Worm (Caenorhabditis elegans): ENCODE results near the gene rpl-11.1.
"Not testable (repeated sequence)": the region's sequence is repeated elsewhere in the genome, so short reads cannot be mapped to it uniquely, and the experiment has no call there.

rpl-11.1 gene

ce11 chrV:3597052-3597451, 11.2 kb upstream of the rpl-11.1 start, which contains the start of gene srh-212:
srh-212 (minus strand) TSS chrV:3597152.
- not testable (repeated sequence) for TF ChIP-seq nhr-10 (tag; optimal IDR thresholded peaks at IDR 0.05); tra-1 (GFP tag; IDR thresholded peaks at IDR 0.05); dpl-1 (GFP tag; optimal IDR thresholded peaks at IDR 0.05)

DNA sequence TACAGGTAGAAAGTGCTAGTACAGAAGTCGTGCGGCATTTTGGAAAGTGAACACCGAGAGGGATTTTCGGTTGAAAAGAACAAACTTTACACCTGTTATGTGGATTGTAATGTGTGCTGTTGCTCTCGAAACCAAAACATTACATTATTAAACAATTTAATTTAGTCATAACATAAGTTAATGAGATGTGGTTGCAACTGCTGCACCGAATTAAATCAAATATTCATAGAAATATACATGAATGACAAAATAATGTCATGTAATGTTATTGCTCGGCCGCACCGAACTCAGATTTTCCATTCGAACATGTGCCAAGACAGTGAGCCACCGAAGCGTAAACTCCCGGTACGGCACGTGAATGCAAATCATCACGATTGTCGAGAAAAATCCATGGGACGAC, 9.1 kb upstream of the rpl-11.1 start, which contains the start of gene srh-213:
srh-213 (minus strand) TSS at position 101 of the 400 bp plus-strand sequence.
- TF ChIP-seq F26F4.8 (GFP tag; conservative IDR thresholded peaks at IDR 0.05) (no peak), aha-1 (tag) (peak; percentile 84)

DNA sequence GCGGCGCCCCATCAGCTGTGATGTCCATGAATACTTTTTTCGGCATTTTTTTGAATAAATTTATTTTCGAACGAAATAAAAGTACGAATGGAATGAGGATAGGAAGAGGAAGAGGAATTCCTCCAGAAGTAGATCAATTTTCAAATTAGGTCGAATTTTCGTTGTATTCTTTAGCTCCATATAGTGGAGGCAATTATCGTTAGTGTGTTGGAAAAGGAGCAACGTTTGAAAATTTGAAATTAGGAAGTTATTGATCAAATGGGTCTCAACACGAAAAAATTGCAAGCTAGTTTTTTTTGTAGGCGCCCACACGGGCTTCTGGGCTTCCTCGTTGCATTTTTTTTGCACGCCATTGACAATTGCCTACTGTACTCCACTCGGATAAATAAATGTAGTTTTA, 6.2 kb upstream of the rpl-11.1 start, which contains the start of gene T22F3.12:
T22F3.12 (minus strand) TSS at position 101 of the 400 bp plus-strand sequence.
- TF ChIP-seq nhr-11 (tag; optimal IDR thresholded peaks at IDR 0.05) = no peak
- no peak for TF ChIP-seq Y75B8A.6 (GFP tag; IDR thresholded peaks at IDR 0.05)
- TF ChIP-seq lin-13 (GFP tag; optimal IDR thresholded peaks at IDR 0.05) = no peak
- no peak for TF ChIP-seq php-3 (GFP tag; IDR thresholded peaks at IDR 0.05)
- TF ChIP-seq nhr-6 (tag; optimal IDR thresholded peaks at IDR 0.05) = no peak
- no peak for TF ChIP-seq T26A8.4 (GFP tag; IDR thresholded peaks at IDR 0.05)
- TF ChIP-seq T20F7.1 (GFP tag; optimal IDR thresholded peaks at IDR 0.05) = no peak
- no peak for TF ChIP-seq spr-1 (tag; optimal IDR thresholded peaks at IDR 0.05)
- no peak for TF ChIP-seq zip-2 (tag; optimal IDR thresholded peaks at IDR 0.05)
- no peak for TF ChIP-seq arid-1 (GFP tag; conservative IDR thresholded peaks at IDR 0.05)
- no peak for TF ChIP-seq nhr-111 (GFP tag; optimal IDR thresholded peaks at IDR 0.05)

DNA sequence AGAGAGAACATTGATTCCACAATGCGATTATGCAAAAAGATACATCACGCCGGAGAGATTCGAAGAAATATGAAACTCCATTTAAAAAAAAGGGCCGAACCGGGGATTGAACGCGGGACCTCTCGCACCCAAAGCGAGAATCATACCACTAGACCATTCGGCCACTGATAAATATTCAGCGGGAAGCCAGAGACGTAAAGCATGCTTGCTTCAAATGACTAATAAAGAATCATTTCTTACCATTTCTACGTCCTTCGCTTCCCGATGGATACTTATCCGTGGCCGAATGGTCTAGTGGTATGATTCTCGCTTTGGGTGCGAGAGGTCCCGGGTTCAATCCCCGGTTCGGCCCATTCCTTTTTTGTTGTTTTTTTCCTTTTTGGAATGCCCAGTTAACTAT, 2.4 kb upstream of the rpl-11.1 start:
- TF ChIP-seq lin-1 (GFP tag; IDR thresholded peaks at IDR 0.05) = peak; percentile 51
- peak; percentile 35 for TF ChIP-seq mes-2 (tag; optimal IDR thresholded peaks at IDR 0.05; ENCODE audit: poor library complexity, severe bottlenecking)
- TF ChIP-seq F26F4.8 (GFP tag; conservative IDR thresholded peaks at IDR 0.05) = peak; percentile 48; the same call in 1 of the 2 replicates
- no peak for TF ChIP-seq attf-4 (tag; optimal IDR thresholded peaks at IDR 0.05)
- TF ChIP-seq mxl-2 (GFP tag; conservative IDR thresholded peaks at IDR 0.05) = 0 out of 2 replicates have a peak, but pooled peaks have one; percentile 49
- no peak for TF ChIP-seq nhr-25 (tag; optimal IDR thresholded peaks at IDR 0.05; ENCODE audit: borderline replicate concordance, insufficient read depth)
- TF ChIP-seq lin-13 (GFP tag; optimal IDR thresholded peaks at IDR 0.05) = peak; percentile 42
- peak; percentile 54; the same call in 1 of the 2 replicates for TF ChIP-seq ceh-20 (GFP tag; IDR thresholded peaks at IDR 0.05)
- no peak for TF ChIP-seq ZK546.5 (tag; optimal IDR thresholded peaks at IDR 0.05)
- TF ChIP-seq dmd-6 (GFP tag; IDR thresholded peaks at IDR 0.05) = peak; percentile 24
- TF ChIP-seq snpc-1.2 (GFP tag; IDR thresholded peaks at IDR 0.05) = peak; percentile 47; the same call in 1 of the 2 replicates
- TF ChIP-seq vab-7 (GFP tag; IDR thresholded peaks at IDR 0.05) = peak; percentile 58; the same call in 1 of the 2 replicates
- TF ChIP-seq tra-1 (GFP tag; IDR thresholded peaks at IDR 0.05) = peak; percentile 55; the same call in 1 of the 2 replicates
- no peak for TF ChIP-seq lin-29 (GFP tag; IDR thresholded peaks at IDR 0.05)
- peak in 1 of 2 experiments; percentile 63; a peak in 1 of 4 replicates for TF ChIP-seq madf-5 (GFP tag; IDR thresholded peaks at IDR 0.05)
- 0 out of 2 replicates have a peak, but pooled peaks have one; percentile 24 for TF ChIP-seq nhr-42 (GFP tag; IDR thresholded peaks at IDR 0.05)
- TF ChIP-seq lin-38 (GFP tag; IDR thresholded peaks at IDR 0.05) = peak; percentile 64
- 0 out of 2 replicates have a peak, but pooled peaks have one; percentile 36 for TF ChIP-seq arid-1 (GFP tag; conservative IDR thresholded peaks at IDR 0.05)
- peak; percentile 44; the same call in 1 of the 2 replicates for TF ChIP-seq hmg-1.1 (GFP tag; IDR thresholded peaks at IDR 0.05)
- peak; percentile 6 for TF ChIP-seq lir-3 (tag; optimal IDR thresholded peaks at IDR 0.05)
- TF ChIP-seq aly-2 (tag; optimal IDR thresholded peaks at IDR 0.05) = no peak
- peak in 1 of 2 experiments; percentile 17 for TF ChIP-seq daf-16 (GFP tag; optimal IDR thresholded peaks at IDR 0.05)
- peak; percentile 45 for TF ChIP-seq daf-16 (tag; optimal IDR thresholded peaks at IDR 0.05)
- TF ChIP-seq Y105C5A.15 (GFP tag; IDR thresholded peaks at IDR 0.05) = 0 out of 2 replicates have a peak, but pooled peaks have one; percentile 18
- TF ChIP-seq ceh-44 (GFP tag; IDR thresholded peaks at IDR 0.05) = 0 out of 2 replicates have a peak, but pooled peaks have one; percentile 7
- peak in 1 of 2 experiments; percentile 22 for TF ChIP-seq lsy-2 (tag; optimal IDR thresholded peaks at IDR 0.05)
- TF ChIP-seq egl-43 (GFP tag; IDR thresholded peaks at IDR 0.05) = peak; percentile 81
- TF ChIP-seq D1046.2 (GFP tag; IDR thresholded peaks at IDR 0.05) = 0 out of 2 replicates have a peak, but pooled peaks have one; percentile 42
- no peak for TF ChIP-seq dmd-9 (GFP tag; IDR thresholded peaks at IDR 0.05)
- peak; percentile 63 for TF ChIP-seq T26A8.4 (GFP tag; IDR thresholded peaks at IDR 0.05)
- peak; percentile 75 for TF ChIP-seq lim-7 (GFP tag; IDR thresholded peaks at IDR 0.05)
- TF ChIP-seq nhr-11 (tag; optimal IDR thresholded peaks at IDR 0.05) = no peak
- TF ChIP-seq nhr-10 (tag; optimal IDR thresholded peaks at IDR 0.05) = no peak
- TF ChIP-seq dpl-1 (GFP tag; optimal IDR thresholded peaks at IDR 0.05) = no peak
- TF ChIP-seq dmd-8 (GFP tag; IDR thresholded peaks at IDR 0.05) = peak; percentile 84
